Fruit fly (Drosophila melanogaster) whole organism, pupa: Measurements from ENCODE around the gene PIG-U.

Source experiments
- CG10348 ChIP-seq: fragments of 200-800 bp; sonication (Bioruptor generic); IDR thresholded peaks from 2 replicates; pipeline ENCODE4 v1.3.6; 2022; ENCODE audit warnings: missing biosample characterization, missing genetic modification characterization
- CG14655 ChIP-seq: fragments of 200-800 bp; sonication (Bioruptor generic); optimal IDR thresholded peaks from 3 replicates; lab custom pipeline; 2017; ENCODE audit warnings: mild to moderate bottlenecking, missing biosample characterization, missing genetic modification reagents, missing genetic modification characterization
- CG34367 ChIP-seq: fragments of 200-800 bp; sonication (Bioruptor generic); optimal IDR thresholded peaks from 2 replicates; lab custom pipeline; 2018; ENCODE audit warnings: missing biosample characterization, mild to moderate bottlenecking, missing genetic modification characterization
- rn ChIP-seq: fragments of 200-800 bp; sonication (Bioruptor generic); IDR thresholded peaks from 2 replicates; pipeline ENCODE4 v1.3.6; 2022; ENCODE audit warnings: missing biosample characterization, missing genetic modification characterization

- TF ChIP-seq CG10348 (GFP tag; lab: Robert Waterston, UW) (no peak), CG34367 (tag; lab: Kevin White, UChicago) (no peak), CG14655 (GFP tag; lab: Kevin White, UChicago) (no peak), rn (GFP tag; lab: Robert Waterston, UW) (no peak)
Measured at dm6 chr2L:8543102-8543501, 28.2 kb downstream of the PIG-U start.
